Worm (Caenorhabditis elegans): ENCODE measurements around the gene srh-213.

ce11 chrV:3610709-3611108, 15.9 kb upstream of the srh-213 start:
- no peak for TF ChIP-seq attf-3 (GFP tag; conservative IDR thresholded peaks at IDR 0.05)
- TF ChIP-seq aptf-2 (GFP tag; conservative IDR thresholded peaks at IDR 0.05): no peak
- no peak for TF ChIP-seq lin-35 (GFP tag; optimal IDR thresholded peaks at IDR 0.05)
